Worm (Caenorhabditis elegans) whole organism, young adult: ENCODE results near the gene D2021.4.

Experiments
- atf-7 ChIP-seq: sonication (generic microtip); optimal IDR thresholded peaks from 2 replicates; lab custom pipeline; 2017; ENCODE audit warnings: mild to moderate bottlenecking, missing genetic modification characterization, missing compliant biosample characterization
- let-607 ChIP-seq, 2 experiments: fragments of 200-800 bp in 1 of 2; sonication (Bioruptor generic) in 1 of 2; sonication (generic microtip) in 1 of 2; optimal IDR thresholded peaks; 2 replicates each; lab custom pipeline; 2016 to 2018; ENCODE audit warnings: mild to moderate bottlenecking in 2 of 2, missing compliant biosample characterization in 2 of 2, missing genetic modification characterization in 2 of 2, moderate library complexity in 2 of 2, missing genotype in 1 of 2
- nfya-1 ChIP-seq: sonication (generic microtip); optimal IDR thresholded peaks from 2 replicates; lab custom pipeline; 2017; ENCODE audit warnings: antibody characterized with exemption, missing compliant biosample characterization, missing genetic modification characterization, borderline replicate concordance; ENCODE audit not compliant: insufficient read depth

ce11 chrX:8523000-8523399 is 25.9 kb downstream of the D2021.4 start:
- TF ChIP-seq atf-7 (no peak), let-607 (tag; optimal IDR thresholded peaks at IDR 0.05; lab: Kevin White, UChicago) (no peak), nfya-1 (tag; lab: Kevin White, UChicago) (no peak)
